Fruit fly (Drosophila melanogaster): Measurements from ENCODE around the gene CG33191.

Gene CG33191

dm6 chr3R:8740118-8740517, 39.6 kb downstream of the CG33191 start:
- TF ChIP-seq bab1 (GFP tag; optimal IDR thresholded peaks at IDR 0.05): no peak
- peak; percentile 55 for TF ChIP-seq kay (GFP tag; ENCODE audit: borderline replicate concordance)

DNA sequence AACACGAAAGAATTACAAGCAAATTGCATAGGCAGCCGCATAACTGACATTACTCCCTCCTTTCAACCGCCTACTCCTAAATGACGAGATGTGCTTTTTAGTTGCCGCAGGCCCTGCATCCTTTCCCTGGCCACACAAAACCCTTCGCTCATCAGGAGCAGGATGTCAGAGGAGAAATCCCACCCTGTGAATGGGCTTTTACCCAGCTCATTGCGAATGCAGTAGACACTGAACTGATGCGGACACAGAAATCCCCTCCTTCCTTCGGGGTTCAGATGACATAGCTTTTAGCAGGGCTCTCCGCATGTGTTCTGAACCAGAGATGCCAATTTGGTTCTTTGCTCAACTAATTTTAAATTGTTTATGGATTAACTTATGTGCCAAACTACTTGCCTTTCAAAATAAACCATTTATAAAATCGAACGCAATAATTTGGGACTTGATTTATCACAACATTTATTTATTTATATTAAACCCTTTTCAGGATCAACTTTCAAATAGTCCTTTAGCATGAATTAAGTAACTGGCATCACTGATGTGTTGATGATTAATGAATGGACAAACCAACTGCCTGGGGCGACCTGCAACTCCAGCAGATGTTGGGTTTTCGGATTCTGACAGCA, 40.5 kb downstream of the CG33191 start:
- no peak for TF ChIP-seq tj (GFP tag; optimal IDR thresholded peaks at IDR 0.05)
- TF ChIP-seq bab1 (GFP tag; optimal IDR thresholded peaks at IDR 0.05): no peak
- no peak for TF ChIP-seq Hr96 (GFP tag; optimal IDR thresholded peaks at IDR 0.05)
- TF ChIP-seq pad (GFP tag; optimal IDR thresholded peaks at IDR 0.05): no peak
- TF ChIP-seq Mnt (GFP tag; optimal IDR thresholded peaks at IDR 0.05): no peak
- TF ChIP-seq CG5204 (GFP tag; optimal IDR thresholded peaks at IDR 0.05): no peak
- TF ChIP-seq toe (GFP tag; optimal IDR thresholded peaks at IDR 0.05): no peak
- no peak for TF ChIP-seq CG33017 (tag; optimal IDR thresholded peaks at IDR 0.05)
- no peak for TF ChIP-seq CG1620 (GFP tag; optimal IDR thresholded peaks at IDR 0.05)
- TF ChIP-seq kay (GFP tag; ENCODE audit: borderline replicate concordance): no peak
- no peak for TF ChIP-seq cnc (optimal IDR thresholded peaks at IDR 0.05)
- no peak for TF ChIP-seq CG14711 (tag; optimal IDR thresholded peaks at IDR 0.05)
- TF ChIP-seq cic (GFP tag; optimal IDR thresholded peaks at IDR 0.05): no peak

dm6 chr3R:8731597-8732263, 48.0 kb downstream of the CG33191 start, which contains the start of the genes M1BP and CG8202:
M1BP (minus strand) TSS chr3R:8731698.
CG8202 (plus strand) TSS chr3R:8732091.
- TF ChIP-seq CG7101 (tag; optimal IDR thresholded peaks at IDR 0.05) (peak; percentile 93), CG33017 (tag; optimal IDR thresholded peaks at IDR 0.05) (peak; percentile 90), CG11617 (GFP tag; optimal IDR thresholded peaks at IDR 0.05) (peak; percentile 96), kay (GFP tag; ENCODE audit: borderline replicate concordance) (peak; percentile 25), Mnt (GFP tag; optimal IDR thresholded peaks at IDR 0.05) (peak; percentile 53), CG7045 (GFP tag; optimal IDR thresholded peaks at IDR 0.05) (peak; percentile 92), CG1620 (GFP tag; optimal IDR thresholded peaks at IDR 0.05) (peak; percentile 68), Hr96 (GFP tag; optimal IDR thresholded peaks at IDR 0.05) (no peak), Crg-1 (GFP tag; optimal IDR thresholded peaks at IDR 0.05) (peak; percentile 67), CG14711 (tag; optimal IDR thresholded peaks at IDR 0.05) (peak; percentile 84), ovo (GFP tag; optimal IDR thresholded peaks at IDR 0.05) (peak; percentile 73), CG12768 (GFP tag; optimal IDR thresholded peaks at IDR 0.05) (peak; percentile 93), CG5204 (GFP tag; optimal IDR thresholded peaks at IDR 0.05) (no peak), cic (GFP tag; optimal IDR thresholded peaks at IDR 0.05) (peak; percentile 1), cnc (optimal IDR thresholded peaks at IDR 0.05) (no peak), bab1 (GFP tag; optimal IDR thresholded peaks at IDR 0.05) (peak; percentile 75), tj (GFP tag; optimal IDR thresholded peaks at IDR 0.05) (peak; percentile 76), Clk (GFP tag; optimal IDR thresholded peaks at IDR 0.05) (peak; percentile 1), pad (GFP tag; optimal IDR thresholded peaks at IDR 0.05) (peak; percentile 77), toe (GFP tag; optimal IDR thresholded peaks at IDR 0.05) (peak; percentile 74)

DNA sequence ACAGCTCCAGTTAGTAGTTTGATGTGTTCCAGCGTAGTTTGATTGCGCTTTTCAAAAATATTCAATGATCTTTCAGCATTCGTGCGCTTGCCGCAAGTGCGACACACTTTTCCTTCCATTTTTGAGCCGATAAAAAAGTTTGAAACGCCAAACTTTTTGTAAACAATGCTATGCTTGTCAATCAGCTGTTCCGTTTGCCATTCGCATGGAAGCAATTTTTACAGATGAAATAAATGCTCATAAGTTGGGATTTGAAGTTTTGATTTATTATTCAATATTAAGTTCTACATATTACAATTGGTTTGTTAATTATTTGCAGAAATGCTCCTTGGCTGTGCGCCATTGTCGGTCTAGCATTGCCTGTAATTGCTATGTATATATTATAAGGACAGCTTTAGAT, 50.2 kb downstream of the CG33191 start, which contains the start of gene ranshi:
Gene ranshi, minus strand, starts transcription at position 152 of the 400 bp plus-strand sequence.
- no peak for TF ChIP-seq CG7045 (GFP tag; optimal IDR thresholded peaks at IDR 0.05)
- no peak for TF ChIP-seq CG5204 (GFP tag; optimal IDR thresholded peaks at IDR 0.05)
- TF ChIP-seq cic (GFP tag; optimal IDR thresholded peaks at IDR 0.05): no peak
- TF ChIP-seq kay (GFP tag; ENCODE audit: borderline replicate concordance): peak; percentile 39

Data from whole organism, adult.